Worm (Caenorhabditis elegans) whole organism, L2 larva: Measurements from ENCODE around the gene num-1.

Experiments used
- C34F6.9 ChIP-seq: fragments of 150-350 bp; optimal IDR thresholded peaks from 2 replicates; lab custom pipeline; 2014; ENCODE audit warnings: missing biosample characterization, missing genetic modification characterization
- F13H6.1 ChIP-seq: sonication (generic microtip); optimal IDR thresholded peaks from 2 replicates; lab custom pipeline; 2016; ENCODE audit warnings: missing genetic modification characterization, missing compliant biosample characterization
- R02D3.7 ChIP-seq: fragments of 150-350 bp; optimal IDR thresholded peaks from 2 replicates; lab custom pipeline; 2014; ENCODE audit warnings: missing biosample characterization, missing genetic modification characterization
- Y55F3AM.14 ChIP-seq: fragments of 200-800 bp; sonication (Bioruptor generic); optimal IDR thresholded peaks from 2 replicates; lab custom pipeline; 2018; ENCODE audit warnings: mild to moderate bottlenecking, missing genetic modification characterization, missing compliant biosample characterization
- ZK546.5 ChIP-seq: sonication (generic microtip); optimal IDR thresholded peaks from 2 replicates; lab custom pipeline; 2017; ENCODE audit warnings: missing biosample characterization, missing genetic modification characterization
- alr-1 ChIP-seq: fragments of 150-350 bp; optimal IDR thresholded peaks from 2 replicates; lab custom pipeline; 2014; ENCODE audit warnings: missing biosample characterization, missing genetic modification characterization
- aly-2 ChIP-seq: fragments of 150-350 bp; optimal IDR thresholded peaks from 2 replicates; lab custom pipeline; 2014; ENCODE audit warnings: missing biosample characterization, missing genetic modification characterization
- ama-1 ChIP-seq: fragments of 150-350 bp; optimal IDR thresholded peaks from 2 replicates; lab custom pipeline; 2018; ENCODE audit warnings: inconsistent platforms
- blmp-1 ChIP-seq: sonication (generic microtip); optimal IDR thresholded peaks from 2 replicates; lab custom pipeline; 2017; ENCODE audit warnings: missing genetic modification characterization, mild to moderate bottlenecking, missing compliant biosample characterization, antibody characterized with exemption, moderate library complexity; ENCODE audit not compliant: insufficient read depth
- ceh-16 ChIP-seq: fragments of 150-350 bp; optimal IDR thresholded peaks from 2 replicates; lab custom pipeline; 2014; ENCODE audit warnings: missing biosample characterization, missing genetic modification characterization
- ceh-82 ChIP-seq: fragments of 150-350 bp; optimal IDR thresholded peaks from 2 replicates; lab custom pipeline; 2014; ENCODE audit warnings: missing biosample characterization, missing genetic modification characterization
- crh-2 ChIP-seq: sonication (generic microtip); optimal IDR thresholded peaks from 2 replicates; lab custom pipeline; 2017; ENCODE audit warnings: missing biosample characterization, missing genetic modification characterization
- dmd-4 ChIP-seq: sonication (generic microtip); optimal IDR thresholded peaks from 2 replicates; lab custom pipeline; 2017; ENCODE audit warnings: missing biosample characterization, missing genetic modification characterization
- elt-1 ChIP-seq: fragments of 150-350 bp; optimal IDR thresholded peaks from 2 replicates; lab custom pipeline; 2014; ENCODE audit warnings: missing biosample characterization, missing genetic modification characterization
- elt-3 ChIP-seq: sonication (generic microtip); optimal IDR thresholded peaks from 2 replicates; lab custom pipeline; 2017; ENCODE audit warnings: missing biosample characterization, missing genetic modification characterization
- fos-1 ChIP-seq: fragments of 150-350 bp; optimal IDR thresholded peaks from 2 replicates; lab custom pipeline; 2014; ENCODE audit warnings: missing biosample characterization, missing genetic modification characterization
- gmeb-1 ChIP-seq: fragments of 150-350 bp; optimal IDR thresholded peaks from 2 replicates; lab custom pipeline; 2014; ENCODE audit warnings: missing biosample characterization, missing genetic modification characterization
- lin-11 ChIP-seq: fragments of 150-350 bp; sonication (generic microtip); optimal IDR thresholded peaks from 2 replicates; lab custom pipeline; 2014; ENCODE audit warnings: missing biosample characterization, missing genetic modification characterization, inconsistent platforms, mixed read lengths
- lin-13 ChIP-seq: fragments of 150-350 bp; optimal IDR thresholded peaks from 2 replicates; lab custom pipeline; 2014; ENCODE audit warnings: missing biosample characterization, missing genetic modification reagents, missing genetic modification characterization
- lin-39 ChIP-seq: fragments of 150-350 bp; optimal IDR thresholded peaks from 2 replicates; lab custom pipeline; 2014; ENCODE audit warnings: missing biosample characterization, missing genetic modification reagents, missing genetic modification characterization
- lsy-2 ChIP-seq, 2 experiments: fragments of 150-350 bp in 1 of 2; sonication (generic microtip) in 1 of 2; optimal IDR thresholded peaks; 2 replicates each; lab custom pipeline; 2014 to 2017; ENCODE audit warnings: missing biosample characterization in 2 of 2, missing genetic modification characterization in 2 of 2
- mab-5 ChIP-seq: fragments of 150-350 bp; optimal IDR thresholded peaks from 2 replicates; lab custom pipeline; 2014; ENCODE audit warnings: missing biosample characterization, missing genetic modification characterization
- mbf-1 ChIP-seq: sonication (generic microtip); optimal IDR thresholded peaks from 2 replicates; lab custom pipeline; 2017; ENCODE audit warnings: missing biosample characterization, missing genetic modification characterization
- mdl-1 ChIP-seq, 2 experiments: fragments of 150-350 bp in 1 of 2; sonication (generic microtip) in 1 of 2; optimal IDR thresholded peaks; 2 replicates each; lab custom pipeline; 2017; ENCODE audit warnings: missing biosample characterization in 2 of 2, missing genetic modification characterization in 2 of 2
- nhr-10 ChIP-seq: sonication (generic microtip); optimal IDR thresholded peaks from 2 replicates; lab custom pipeline; 2017; ENCODE audit warnings: missing biosample characterization, missing genetic modification characterization
- nhr-11 ChIP-seq: fragments of 150-350 bp; optimal IDR thresholded peaks from 2 replicates; lab custom pipeline; 2014; ENCODE audit warnings: missing biosample characterization, missing genetic modification characterization
- nhr-12 ChIP-seq: fragments of 150-350 bp; optimal IDR thresholded peaks from 2 replicates; lab custom pipeline; 2014; ENCODE audit warnings: missing biosample characterization, missing genetic modification characterization
- nhr-129 ChIP-seq: fragments of 150-350 bp; optimal IDR thresholded peaks from 2 replicates; lab custom pipeline; 2014; ENCODE audit warnings: missing biosample characterization, missing genetic modification characterization
- nhr-21 ChIP-seq: fragments of 150-350 bp; optimal IDR thresholded peaks from 2 replicates; lab custom pipeline; 2014; ENCODE audit warnings: missing biosample characterization, missing genetic modification characterization
- nhr-23 ChIP-seq: fragments of 150-350 bp; optimal IDR thresholded peaks from 2 replicates; lab custom pipeline; 2014; ENCODE audit warnings: missing biosample characterization, missing genetic modification reagents, missing genetic modification characterization
- nhr-237 ChIP-seq: fragments of 150-350 bp; optimal IDR thresholded peaks from 2 replicates; lab custom pipeline; 2014; ENCODE audit warnings: missing biosample characterization, missing genetic modification characterization
- nhr-25 ChIP-seq: fragments of 150-350 bp; sonication (generic microtip); optimal IDR thresholded peaks from 3 replicates; lab custom pipeline; 2014; ENCODE audit warnings: missing biosample characterization, missing genetic modification characterization
- nhr-6 ChIP-seq: fragments of 150-350 bp; optimal IDR thresholded peaks from 2 replicates; lab custom pipeline; 2014; ENCODE audit warnings: missing biosample characterization, missing genetic modification characterization
- nhr-77 ChIP-seq: fragments of 150-350 bp; optimal IDR thresholded peaks from 2 replicates; lab custom pipeline; 2014; ENCODE audit warnings: missing biosample characterization, missing genetic modification characterization
- peb-1 ChIP-seq: fragments of 150-350 bp; optimal IDR thresholded peaks from 2 replicates; lab custom pipeline; 2014; ENCODE audit warnings: missing biosample characterization, missing genetic modification characterization
- sem-4 ChIP-seq: fragments of 150-350 bp; optimal IDR thresholded peaks from 2 replicates; lab custom pipeline; 2014; ENCODE audit warnings: missing biosample characterization, missing genetic modification reagents, missing genetic modification characterization
- skn-1 ChIP-seq: sonication (generic microtip); optimal IDR thresholded peaks from 2 replicates; lab custom pipeline; 2017; ENCODE audit warnings: missing biosample characterization, missing genetic modification characterization
- sma-3 ChIP-seq: sonication (generic microtip); optimal IDR thresholded peaks from 2 replicates; lab custom pipeline; 2016; ENCODE audit warnings: missing genetic modification reagents, missing genetic modification characterization, missing compliant biosample characterization
- sma-9 ChIP-seq, 2 experiments: fragments of 150-350 bp in 1 of 2; sonication (generic microtip) in 1 of 2; optimal IDR thresholded peaks; 2 replicates each; lab custom pipeline; 2014 to 2016; ENCODE audit warnings: missing genetic modification characterization in 2 of 2, mild to moderate bottlenecking in 1 of 2, missing biosample characterization in 1 of 2, missing compliant biosample characterization in 1 of 2, missing genetic modification reagents in 1 of 2, moderate library complexity in 1 of 2
- snpc-4 ChIP-seq: fragments of 150-350 bp; optimal IDR thresholded peaks from 2 replicates; lab custom pipeline; 2014; ENCODE audit warnings: missing biosample characterization, missing genetic modification characterization
- unc-39 ChIP-seq: fragments of 150-350 bp; optimal IDR thresholded peaks from 2 replicates; lab custom pipeline; 2014; ENCODE audit warnings: missing biosample characterization, missing genetic modification characterization
- unc-55 ChIP-seq: fragments of 150-350 bp; sonication (generic microtip); optimal IDR thresholded peaks from 3 replicates; lab custom pipeline; 2014; ENCODE audit warnings: missing biosample characterization, missing genetic modification reagents, missing genetic modification characterization
- unc-62 ChIP-seq: fragments of 150-350 bp; optimal IDR thresholded peaks from 2 replicates; lab custom pipeline; 2014; ENCODE audit warnings: missing biosample characterization, missing genetic modification reagents, missing genetic modification characterization
- zag-1 ChIP-seq: fragments of 150-350 bp; optimal IDR thresholded peaks from 2 replicates; lab custom pipeline; 2014; ENCODE audit warnings: missing biosample characterization, missing genetic modification characterization
- ztf-1 ChIP-seq: fragments of 200-800 bp; sonication (Bioruptor generic); conservative IDR thresholded peaks from 2 replicates; pipeline ENCODE4 v1.3.6; 2022; ENCODE audit warnings: missing genetic modification characterization, missing compliant biosample characterization
- ztf-11 ChIP-seq: sonication (generic microtip); optimal IDR thresholded peaks from 2 replicates; lab custom pipeline; 2017; ENCODE audit warnings: missing biosample characterization, missing genetic modification characterization
- ztf-4 ChIP-seq: fragments of 150-350 bp; optimal IDR thresholded peaks from 2 replicates; lab custom pipeline; 2014; ENCODE audit warnings: missing biosample characterization, missing genetic modification characterization

The num-1 gene

DNA sequence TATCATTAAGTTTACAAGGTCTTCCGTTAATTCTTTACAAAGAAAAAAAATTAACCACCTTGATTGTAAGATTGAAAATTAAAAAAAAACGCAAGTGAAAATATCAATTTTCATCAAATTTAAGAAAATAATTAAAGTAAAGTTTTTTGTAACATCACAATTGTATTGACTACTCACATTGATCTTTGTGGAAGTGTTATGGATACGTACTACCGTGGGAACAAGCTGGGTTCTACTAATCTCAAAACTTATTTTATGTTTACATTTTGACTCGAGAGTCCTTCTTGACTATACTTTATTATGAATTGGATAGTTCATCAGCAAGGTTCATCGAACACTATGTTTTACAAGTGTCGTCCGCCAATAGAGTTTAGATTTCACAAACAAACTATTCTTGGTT lies at the start of gene num-1:
Gene num-1, plus strand, starts transcription at position 301 of the 400 bp plus-strand sequence.
- TF ChIP-seq nhr-129 (tag; lab: Kevin White, UChicago) (no peak), sma-3 (no peak), ama-1 (lab: Kevin White, UChicago) (no peak)

DNA sequence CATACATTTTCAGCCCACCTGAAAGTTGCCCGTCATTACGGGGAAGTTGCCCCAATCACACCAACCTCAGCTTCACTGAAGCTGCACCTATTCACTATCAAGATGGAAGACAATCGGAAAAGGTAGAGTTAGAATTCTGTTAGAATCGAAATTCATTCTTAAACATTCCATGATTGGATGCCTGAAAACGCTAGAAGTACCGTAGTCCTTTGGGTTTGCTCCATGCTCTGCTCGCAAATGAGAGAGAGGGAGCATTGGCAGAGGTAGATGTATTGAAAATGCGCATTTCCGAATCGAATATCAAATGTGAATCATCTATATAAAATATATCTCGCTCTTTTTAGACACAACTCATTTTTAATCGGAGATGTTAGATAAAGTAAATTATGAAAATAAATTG lies 49.2 kb upstream of the num-1 start, which contains the start of gene hif-1:
Gene hif-1, plus strand, starts transcription at position 8 of the 400 bp plus-strand sequence.
- TF ChIP-seq nhr-6 (tag; lab: Kevin White, UChicago) (no peak), lsy-2 (tag; optimal IDR thresholded peaks at IDR 0.05; lab: Kevin White, UChicago) (peak in 1 of 2 experiments; percentile 40)

DNA sequence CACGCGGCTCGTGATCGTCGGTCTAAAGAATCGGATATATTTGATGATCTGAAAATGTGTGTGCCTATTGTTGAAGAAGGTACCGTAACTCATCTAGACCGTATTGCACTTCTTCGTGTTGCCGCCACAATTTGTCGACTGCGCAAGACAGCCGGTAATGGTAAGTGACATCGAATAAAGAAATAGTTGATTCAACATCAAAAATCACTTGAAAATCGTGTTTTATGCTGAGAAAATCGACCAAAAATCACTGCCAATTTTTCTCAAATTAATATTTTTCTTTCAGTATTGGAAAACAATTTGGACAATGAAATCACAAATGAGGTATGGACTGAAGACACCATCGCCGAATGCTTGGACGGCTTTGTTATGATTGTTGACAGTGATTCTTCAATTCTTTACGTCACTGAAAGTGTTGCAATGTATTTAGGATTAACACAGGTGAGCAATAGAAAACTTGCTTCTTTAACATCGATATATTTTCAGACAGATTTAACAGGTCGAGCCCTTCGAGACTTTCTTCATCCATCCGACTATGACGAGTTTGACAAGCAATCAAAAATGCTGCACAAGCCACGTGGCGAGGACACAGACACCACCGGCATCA lies 48.2 kb upstream of the num-1 start:
- TF ChIP-seq nhr-23 (tag; lab: Kevin White, UChicago): no peak
- no peak for TF ChIP-seq lin-13
- TF ChIP-seq, all 48 proteins: peak for 0

DNA sequence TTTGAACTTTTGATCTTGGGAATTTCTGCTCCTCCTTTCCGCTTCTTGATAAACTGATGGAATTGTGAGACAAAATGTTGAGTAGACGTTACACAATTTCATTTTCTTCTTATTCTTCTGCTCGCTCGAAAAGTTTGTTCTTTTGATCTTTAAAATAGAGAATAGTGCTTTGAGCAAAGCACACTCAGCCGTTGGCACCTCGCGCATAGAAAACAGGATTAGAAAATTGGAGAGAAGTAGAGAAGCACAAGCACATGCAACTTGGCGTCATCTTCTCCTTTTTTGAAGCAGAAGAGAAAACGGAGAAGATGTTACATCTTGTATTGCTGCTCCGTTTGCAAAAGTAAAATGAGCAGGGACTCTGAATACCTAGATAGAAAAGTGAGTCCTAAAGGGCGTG lies 47.4 kb upstream of the num-1 start:
- TF ChIP-seq ztf-11 (tag; lab: Kevin White, UChicago): no peak
- peak; percentile 69 for TF ChIP-seq F13H6.1 (tag; lab: Kevin White, UChicago)
- no peak for TF ChIP-seq lin-39 (tag; lab: Kevin White, UChicago)
- TF ChIP-seq elt-1 (tag; lab: Kevin White, UChicago): no peak
- peak; percentile 14 for TF ChIP-seq fos-1 (tag; lab: Kevin White, UChicago)
- peak; percentile 85 for TF ChIP-seq sem-4
- peak; percentile 38 for TF ChIP-seq snpc-4
- no peak for TF ChIP-seq nhr-10 (tag; lab: Kevin White, UChicago)
- no peak for TF ChIP-seq aly-2 (tag; lab: Kevin White, UChicago)
- TF ChIP-seq mab-5: no peak
- TF ChIP-seq sma-3: no peak
- TF ChIP-seq ceh-82: no peak
- peak; percentile 49 for TF ChIP-seq ztf-4 (tag; lab: Kevin White, UChicago)
- TF ChIP-seq nhr-12 (tag; lab: Kevin White, UChicago): no peak
- peak; percentile 91 for TF ChIP-seq zag-1
- TF ChIP-seq mdl-1 (tag; optimal IDR thresholded peaks at IDR 0.05; lab: Kevin White, UChicago): peak; percentile 63 to 88
- no peak for TF ChIP-seq unc-39
- TF ChIP-seq nhr-129 (tag; lab: Kevin White, UChicago): peak; percentile 82
- TF ChIP-seq nhr-25 (tag; lab: Kevin White, UChicago): no peak
- TF ChIP-seq C34F6.9: peak; percentile 59
- TF ChIP-seq ceh-16 (tag; lab: Kevin White, UChicago): no peak
- no peak for TF ChIP-seq nhr-11 (tag; lab: Kevin White, UChicago)
- peak; percentile 44 for TF ChIP-seq nhr-6 (tag; lab: Kevin White, UChicago)
- TF ChIP-seq nhr-77 (tag; lab: Kevin White, UChicago): no peak
- no peak for TF ChIP-seq unc-62 (GFP tag; lab: Kevin White, UChicago)
- TF ChIP-seq dmd-4 (tag; lab: Kevin White, UChicago): no peak
- peak; percentile 82 for TF ChIP-seq crh-2 (tag; lab: Kevin White, UChicago)
- no peak for TF ChIP-seq R02D3.7
- TF ChIP-seq nhr-237 (tag; lab: Kevin White, UChicago): no peak
- no peak for TF ChIP-seq blmp-1 (tag; lab: Kevin White, UChicago)
- TF ChIP-seq gmeb-1 (tag; lab: Kevin White, UChicago): no peak
- TF ChIP-seq mbf-1 (tag; lab: Kevin White, UChicago): no peak
- TF ChIP-seq sma-9 (GFP tag; optimal IDR thresholded peaks at IDR 0.05; lab: Kevin White, UChicago): peak; percentile 84
- no peak for TF ChIP-seq sma-9 (tag; optimal IDR thresholded peaks at IDR 0.05; lab: Kevin White, UChicago)
- no peak for TF ChIP-seq nhr-21 (tag; lab: Kevin White, UChicago)
- no peak for TF ChIP-seq lin-11 (tag; lab: Kevin White, UChicago)
- TF ChIP-seq peb-1 (tag; lab: Kevin White, UChicago): no peak
- no peak for TF ChIP-seq skn-1 (tag; lab: Kevin White, UChicago)
- peak; percentile 42 for TF ChIP-seq ama-1 (lab: Kevin White, UChicago)
- peak in 1 of 2 experiments; percentile 78 for TF ChIP-seq lsy-2 (tag; optimal IDR thresholded peaks at IDR 0.05; lab: Kevin White, UChicago)
- no peak for TF ChIP-seq alr-1 (tag; lab: Kevin White, UChicago)
- no peak for TF ChIP-seq Y55F3AM.14
- no peak for TF ChIP-seq nhr-23 (tag; lab: Kevin White, UChicago)
- TF ChIP-seq lin-13: peak; percentile 46
- no peak for TF ChIP-seq elt-3 (tag; lab: Kevin White, UChicago)
- no peak for TF ChIP-seq ztf-1 (GFP tag; lab: Robert Waterston, UW)
- peak; percentile 97 for TF ChIP-seq unc-55 (GFP tag; lab: Kevin White, UChicago)
- no peak for TF ChIP-seq ZK546.5
